Worm (Caenorhabditis elegans) whole organism, midembryonic: ENCODE measurements around the gene cyp-35A1.

Experiments
- flt-1 ChIP-seq: fragments of 200-800 bp; sonication (Bioruptor generic); IDR thresholded peaks from 2 replicates; pipeline ENCODE4 v1.3.6; 2022; ENCODE audit warnings: missing genetic modification characterization, missing compliant biosample characterization
- klf-2 ChIP-seq: fragments of 200-800 bp; sonication (Bioruptor generic); conservative IDR thresholded peaks from 2 replicates; pipeline ENCODE4 v1.3.6; 2022; ENCODE audit warnings: missing genetic modification reagents, missing genetic modification characterization, missing compliant biosample characterization
- med-1 ChIP-seq: sonication (generic microtip); optimal IDR thresholded peaks from 2 replicates; lab custom pipeline; 2017; ENCODE audit warnings: missing genetic modification characterization, mild to moderate bottlenecking, missing compliant biosample characterization, antibody characterized with exemption, missing genetic modification reagents; ENCODE audit not compliant: insufficient read depth
- tab-1 ChIP-seq: fragments of 200-800 bp; sonication (Bioruptor generic); IDR thresholded peaks from 2 replicates; pipeline ENCODE4 v1.3.6; 2022; ENCODE audit warnings: missing genetic modification characterization, missing compliant biosample characterization
- ztf-23 ChIP-seq: fragments of 200-800 bp; sonication (Bioruptor generic); IDR thresholded peaks from 2 replicates; pipeline ENCODE4 v1.3.6; 2022; ENCODE audit warnings: missing genetic modification reagents, missing genetic modification characterization, missing compliant biosample characterization
- ztf-29 ChIP-seq: fragments of 200-800 bp; sonication (Bioruptor generic); IDR thresholded peaks from 2 replicates; pipeline ENCODE4 v1.3.6; 2022; ENCODE audit warnings: missing genetic modification reagents, missing genetic modification characterization, missing compliant biosample characterization

DNA sequence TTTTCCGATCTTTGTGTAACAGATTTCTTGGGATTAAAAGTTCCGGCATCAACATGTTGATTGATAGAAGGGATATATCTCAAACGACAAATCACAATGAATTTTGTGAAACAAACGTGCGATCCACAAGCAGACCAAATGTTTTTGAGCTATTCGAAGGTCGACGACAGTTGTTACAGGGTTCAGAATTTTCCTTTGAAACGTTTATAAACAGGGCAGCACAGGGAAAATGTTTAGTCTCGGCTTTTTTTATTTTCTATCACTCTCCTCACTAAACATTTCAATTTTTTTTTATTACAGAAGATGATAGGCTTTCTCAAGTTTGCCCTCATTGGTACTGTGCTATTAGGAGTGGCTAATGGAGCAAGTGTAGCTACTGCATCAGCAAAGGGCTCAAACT, 3.4 kb upstream of the cyp-35A1 start, which contains the start of gene exc-13:
- TF ChIP-seq tab-1 (GFP tag; lab: Robert Waterston, UW) (no peak), ztf-23 (GFP tag; lab: Robert Waterston, UW) (no peak), flt-1 (GFP tag; lab: Robert Waterston, UW) (no peak), ztf-29 (GFP tag; lab: Robert Waterston, UW) (no peak), klf-2 (no peak), med-1 (GFP tag; lab: Kevin White, UChicago) (no peak)
